Worm (Caenorhabditis elegans): ENCODE data around the gene snx-1.

DNA sequence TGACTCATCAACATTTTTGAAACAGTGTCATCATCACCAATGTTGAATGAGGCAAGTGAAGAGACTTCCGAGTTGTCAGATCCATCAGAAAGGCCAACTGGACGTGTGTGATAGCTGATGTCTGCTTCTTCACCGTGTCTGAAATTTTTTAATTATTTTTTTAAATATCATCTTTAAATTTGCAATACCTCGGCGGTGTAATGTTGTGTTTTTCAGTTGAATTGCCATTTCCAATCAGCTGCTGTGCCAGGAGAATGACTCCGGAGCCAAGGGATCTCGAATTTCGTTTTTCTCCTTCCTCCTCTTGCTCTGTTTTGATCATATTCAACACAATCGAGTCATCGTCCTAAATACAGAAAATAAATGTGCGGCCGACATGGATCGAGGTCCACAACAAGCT lies 43.8 kb upstream of the snx-1 start:
- TF ChIP-seq ets-7 (tag; optimal IDR thresholded peaks at IDR 0.05) (no peak), ceh-13 (GFP tag; optimal IDR thresholded peaks at IDR 0.05) (no peak)
